Worm (Caenorhabditis elegans) whole organism, L2 larva: ENCODE data around the gene rbm-17.

Experiments used
- F13H6.1 ChIP-seq: sonication (generic microtip); optimal IDR thresholded peaks from 2 replicates; lab custom pipeline; 2016; ENCODE audit warnings: missing genetic modification characterization, missing compliant biosample characterization
- dmd-4 ChIP-seq: sonication (generic microtip); optimal IDR thresholded peaks from 2 replicates; lab custom pipeline; 2017; ENCODE audit warnings: missing biosample characterization, missing genetic modification characterization
- mdl-1 ChIP-seq, 2 experiments: fragments of 150-350 bp in 1 of 2; sonication (generic microtip) in 1 of 2; optimal IDR thresholded peaks; 2 replicates each; lab custom pipeline; 2017; ENCODE audit warnings: missing biosample characterization in 2 of 2, missing genetic modification characterization in 2 of 2
- nhr-23 ChIP-seq: fragments of 150-350 bp; optimal IDR thresholded peaks from 2 replicates; lab custom pipeline; 2014; ENCODE audit warnings: missing biosample characterization, missing genetic modification reagents, missing genetic modification characterization
- snpc-4 ChIP-seq: fragments of 150-350 bp; optimal IDR thresholded peaks from 2 replicates; lab custom pipeline; 2014; ENCODE audit warnings: missing biosample characterization, missing genetic modification characterization
- unc-55 ChIP-seq: fragments of 150-350 bp; sonication (generic microtip); optimal IDR thresholded peaks from 3 replicates; lab custom pipeline; 2014; ENCODE audit warnings: missing biosample characterization, missing genetic modification reagents, missing genetic modification characterization
- ztf-11 ChIP-seq: sonication (generic microtip); optimal IDR thresholded peaks from 2 replicates; lab custom pipeline; 2017; ENCODE audit warnings: missing biosample characterization, missing genetic modification characterization

ce11 chrIV:11592820-11593219 lies 45.3 kb upstream of the rbm-17 start:
- TF ChIP-seq snpc-4 = no peak
- no peak for TF ChIP-seq nhr-23 (tag; lab: Kevin White, UChicago)
- TF ChIP-seq ztf-11 (tag; lab: Kevin White, UChicago) = no peak
- peak; percentile 79 for TF ChIP-seq unc-55
- TF ChIP-seq mdl-1 (tag; optimal IDR thresholded peaks at IDR 0.05; lab: Kevin White, UChicago) = no peak
- TF ChIP-seq dmd-4 (tag; lab: Kevin White, UChicago) = no peak
- TF ChIP-seq F13H6.1 (tag; lab: Kevin White, UChicago) = no peak
